Worm (Caenorhabditis elegans) whole organism, young adult: ENCODE measurements around the gene nhr-252.

Experiments used
- F22D6.2 ChIP-seq: sonication (generic microtip); optimal IDR thresholded peaks from 2 replicates; lab custom pipeline; 2016; ENCODE audit warnings: mild to moderate bottlenecking, missing genetic modification characterization, missing compliant biosample characterization
- F23B12.7 ChIP-seq: sonication (generic microtip); optimal IDR thresholded peaks from 2 replicates; lab custom pipeline; 2017; ENCODE audit warnings: missing genetic modification characterization, mild to moderate bottlenecking, missing compliant biosample characterization, antibody characterized with exemption, moderate library complexity; ENCODE audit not compliant: insufficient read depth
- Y53G8AR.9 ChIP-seq: fragments of 200-800 bp; sonication (Bioruptor generic); conservative IDR thresholded peaks from 2 replicates; pipeline ENCODE4 v1.3.6; 2022; ENCODE audit warnings: missing genetic modification reagents, missing genetic modification characterization, missing compliant biosample characterization
- Y79H2A.3 ChIP-seq: fragments of 200-800 bp; sonication (Bioruptor generic); conservative IDR thresholded peaks from 2 replicates; pipeline ENCODE4 v1.3.6; 2022; ENCODE audit warnings: missing genetic modification reagents, missing genetic modification characterization, missing compliant biosample characterization
- atf-7 ChIP-seq: sonication (generic microtip); optimal IDR thresholded peaks from 2 replicates; lab custom pipeline; 2017; ENCODE audit warnings: mild to moderate bottlenecking, missing genetic modification characterization, missing compliant biosample characterization
- dox-1 ChIP-seq: fragments of 200-800 bp; sonication (Bioruptor generic); IDR thresholded peaks from 2 replicates; pipeline ENCODE4 v1.3.6; 2022; ENCODE audit warnings: missing genetic modification reagents, missing genetic modification characterization, missing compliant biosample characterization
- efl-1 ChIP-seq: fragments of 150-350 bp; optimal IDR thresholded peaks from 2 replicates; lab custom pipeline; 2014; ENCODE audit warnings: missing biosample characterization, missing genetic modification reagents, missing genetic modification characterization
- lin-35 ChIP-seq, 3 experiments: fragments of 150-350 bp in 2 of 3; sonication (generic microtip) in 1 of 3; optimal IDR thresholded peaks; 2 replicates each; lab custom pipeline; 2014 to 2018; ENCODE audit warnings: missing biosample characterization in 3 of 3, missing genetic modification characterization in 3 of 3, missing genetic modification reagents in 3 of 3
- madf-6 ChIP-seq: fragments of 200-800 bp; sonication (Bioruptor generic); IDR thresholded peaks from 2 replicates; pipeline ENCODE4 v1.3.6; 2022; ENCODE audit warnings: missing genetic modification reagents, missing genetic modification characterization, missing compliant biosample characterization
- sdz-38 ChIP-seq: sonication (generic microtip); optimal IDR thresholded peaks from 2 replicates; lab custom pipeline; 2016; ENCODE audit warnings: missing genotype, missing genetic modification characterization, missing compliant biosample characterization
- sea-2 ChIP-seq: fragments of 200-800 bp; sonication (Bioruptor generic); IDR thresholded peaks from 2 replicates; pipeline ENCODE4 v1.3.6; 2022; ENCODE audit warnings: missing genetic modification characterization, missing compliant biosample characterization
- snpc-1.3 ChIP-seq: sonication (generic microtip); optimal IDR thresholded peaks from 2 replicates; lab custom pipeline; 2017; ENCODE audit warnings: missing genetic modification characterization, mild to moderate bottlenecking, missing compliant biosample characterization, antibody characterized with exemption, moderate library complexity, missing genotype, missing genetic modification reagents; ENCODE audit not compliant: insufficient read depth
- snpc-4 ChIP-seq, 5 experiments: fragments of 150-350 bp in 1 of 5; sonication (generic microtip) in 4 of 5; optimal IDR thresholded peaks; 2 replicates each; lab custom pipeline; 2014 to 2018; ENCODE audit warnings: missing genetic modification characterization in 5 of 5, missing biosample characterization in 3 of 5, antibody characterized with exemption in 2 of 5, mild to moderate bottlenecking in 2 of 5, missing compliant biosample characterization in 2 of 5, missing genotype in 2 of 5, moderate library complexity in 2 of 5, missing genetic modification reagents in 1 of 5
- ztf-3 ChIP-seq: fragments of 200-800 bp; sonication (Bioruptor generic); optimal IDR thresholded peaks from 2 replicates; lab custom pipeline; 2018; ENCODE audit warnings: mild to moderate bottlenecking, missing genetic modification characterization, missing compliant biosample characterization

DNA sequence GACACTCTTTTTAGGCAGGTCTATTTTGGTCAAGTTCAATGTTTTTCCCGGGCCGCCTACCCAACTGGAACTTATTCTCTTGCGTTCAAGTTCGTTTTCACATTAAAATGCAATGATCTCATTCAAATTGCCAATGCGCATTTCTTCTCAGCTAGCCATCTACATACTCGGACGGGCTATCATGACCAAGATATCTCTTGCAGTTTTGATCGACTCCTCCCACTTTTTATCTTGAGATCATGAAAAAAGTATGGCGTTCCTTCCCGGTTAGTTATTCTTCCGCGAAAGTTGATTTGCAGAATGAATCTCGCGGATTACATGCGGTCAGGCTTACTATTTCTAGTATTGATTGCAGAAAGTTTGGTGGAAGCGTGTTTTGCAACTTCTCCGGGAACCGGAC lies 29.5 kb downstream of the nhr-252 start, which contains the start of gene B0554.2:
- TF ChIP-seq lin-35 (GFP tag; optimal IDR thresholded peaks at IDR 0.05; lab: Kevin White, UChicago): no peak
- TF ChIP-seq F22D6.2 (tag; lab: Kevin White, UChicago): no peak
- TF ChIP-seq sdz-38 (tag; lab: Kevin White, UChicago): no peak
- no peak for TF ChIP-seq madf-6 (GFP tag; lab: Robert Waterston, UW)
- TF ChIP-seq F23B12.7 (tag; lab: Kevin White, UChicago): no peak
- no peak for TF ChIP-seq sea-2 (GFP tag; lab: Robert Waterston, UW)
- TF ChIP-seq Y79H2A.3 (GFP tag; lab: Robert Waterston, UW): no peak
- no peak for TF ChIP-seq efl-1 (GFP tag; lab: Kevin White, UChicago)
- TF ChIP-seq dox-1 (GFP tag; lab: Robert Waterston, UW): no peak
- no peak for TF ChIP-seq atf-7 (tag; lab: Kevin White, UChicago)
- TF ChIP-seq snpc-4 (GFP tag; optimal IDR thresholded peaks at IDR 0.05; lab: Kevin White, UChicago): no peak
- no peak for TF ChIP-seq snpc-4 (tag; optimal IDR thresholded peaks at IDR 0.05; lab: Kevin White, UChicago)
- no peak for TF ChIP-seq snpc-1.3 (tag; lab: Kevin White, UChicago)
- no peak for TF ChIP-seq ztf-3 (GFP tag; lab: Kevin White, UChicago)
- TF ChIP-seq Y53G8AR.9: no peak
